Fruit fly (Drosophila melanogaster): ENCODE results near the gene CG43779.

CG43779 gene

dm6 chr2L:13325823-13326222 lies 19.3 kb upstream of the CG43779 start:
- no peak for TF ChIP-seq Mnt (GFP tag; optimal IDR thresholded peaks at IDR 0.05)

- TF ChIP-seq CG12768 (GFP tag; optimal IDR thresholded peaks at IDR 0.05) (no peak), CG1620 (GFP tag; optimal IDR thresholded peaks at IDR 0.05) (no peak), bab1 (GFP tag; optimal IDR thresholded peaks at IDR 0.05) (no peak), Hr96 (GFP tag; optimal IDR thresholded peaks at IDR 0.05) (no peak), CG11617 (GFP tag; optimal IDR thresholded peaks at IDR 0.05) (no peak), CG33017 (tag; optimal IDR thresholded peaks at IDR 0.05) (no peak), cnc (optimal IDR thresholded peaks at IDR 0.05) (no peak), CG7101 (tag; optimal IDR thresholded peaks at IDR 0.05) (no peak), Mnt (GFP tag; optimal IDR thresholded peaks at IDR 0.05) (no peak), kay (GFP tag; ENCODE audit: borderline replicate concordance) (no peak), pad (GFP tag; optimal IDR thresholded peaks at IDR 0.05) (no peak), CG7045 (GFP tag; optimal IDR thresholded peaks at IDR 0.05) (no peak), CG14711 (tag; optimal IDR thresholded peaks at IDR 0.05) (no peak), ovo (GFP tag; optimal IDR thresholded peaks at IDR 0.05) (no peak), cic (GFP tag; optimal IDR thresholded peaks at IDR 0.05) (no peak), CG5204 (GFP tag; optimal IDR thresholded peaks at IDR 0.05) (no peak), tj (GFP tag; optimal IDR thresholded peaks at IDR 0.05) (no peak), Clk (GFP tag; optimal IDR thresholded peaks at IDR 0.05) (no peak), Crg-1 (GFP tag; optimal IDR thresholded peaks at IDR 0.05) (no peak)
These were observed 1.6 kb downstream of the CG43779 start for dm6 chr2L:13305000-13305399.

- TF ChIP-seq Mnt (GFP tag; optimal IDR thresholded peaks at IDR 0.05): no peak
- no peak for TF ChIP-seq kay (GFP tag; ENCODE audit: borderline replicate concordance)
- TF ChIP-seq cic (GFP tag; optimal IDR thresholded peaks at IDR 0.05): no peak
- no peak for TF ChIP-seq ovo (GFP tag; optimal IDR thresholded peaks at IDR 0.05)
- no peak for TF ChIP-seq CG5204 (GFP tag; optimal IDR thresholded peaks at IDR 0.05)
- TF ChIP-seq toe (GFP tag; optimal IDR thresholded peaks at IDR 0.05): no peak
- TF ChIP-seq CG14711 (tag; optimal IDR thresholded peaks at IDR 0.05): no peak
- no peak for TF ChIP-seq pad (GFP tag; optimal IDR thresholded peaks at IDR 0.05)
- TF ChIP-seq tj (GFP tag; optimal IDR thresholded peaks at IDR 0.05): no peak
- TF ChIP-seq Hr96 (GFP tag; optimal IDR thresholded peaks at IDR 0.05): no peak
- no peak for TF ChIP-seq CG33017 (tag; optimal IDR thresholded peaks at IDR 0.05)
- no peak for TF ChIP-seq Crg-1 (GFP tag; optimal IDR thresholded peaks at IDR 0.05)
- no peak for TF ChIP-seq bab1 (GFP tag; optimal IDR thresholded peaks at IDR 0.05)
These were observed 2.1 kb downstream of the CG43779 start, which contains the start of gene CG16825 for dm6 chr2L:13304488-13304887. Gene CG16825, plus strand, starts transcription at chr2L:13304788.

- TF ChIP-seq kay (GFP tag; ENCODE audit: borderline replicate concordance) (peak; percentile 94), CG7101 (tag; optimal IDR thresholded peaks at IDR 0.05) (no peak), cic (GFP tag; optimal IDR thresholded peaks at IDR 0.05) (peak; percentile 68), CG1620 (GFP tag; optimal IDR thresholded peaks at IDR 0.05) (no peak), Clk (GFP tag; optimal IDR thresholded peaks at IDR 0.05) (no peak)
These were observed 9.8 kb downstream of the CG43779 start for dm6 chr2L:13296703-13297230.

dm6 chr2L:13295978-13296702 lies 10.4 kb downstream of the CG43779 start:
- TF ChIP-seq CG1620 (GFP tag; optimal IDR thresholded peaks at IDR 0.05) (no peak), CG5204 (GFP tag; optimal IDR thresholded peaks at IDR 0.05) (no peak), pad (GFP tag; optimal IDR thresholded peaks at IDR 0.05) (peak; percentile 22), Hr96 (GFP tag; optimal IDR thresholded peaks at IDR 0.05) (no peak), CG7045 (GFP tag; optimal IDR thresholded peaks at IDR 0.05) (no peak), CG12768 (GFP tag; optimal IDR thresholded peaks at IDR 0.05) (peak; percentile 6), CG33017 (tag; optimal IDR thresholded peaks at IDR 0.05) (no peak), tj (GFP tag; optimal IDR thresholded peaks at IDR 0.05) (peak; percentile 92), Mnt (GFP tag; optimal IDR thresholded peaks at IDR 0.05) (peak; percentile 32), kay (GFP tag; ENCODE audit: borderline replicate concordance) (no peak), bab1 (GFP tag; optimal IDR thresholded peaks at IDR 0.05) (no peak), toe (GFP tag; optimal IDR thresholded peaks at IDR 0.05) (no peak), cic (GFP tag; optimal IDR thresholded peaks at IDR 0.05) (no peak), CG7101 (tag; optimal IDR thresholded peaks at IDR 0.05) (no peak), CG14711 (tag; optimal IDR thresholded peaks at IDR 0.05) (peak; percentile 65), Clk (GFP tag; optimal IDR thresholded peaks at IDR 0.05) (no peak), ovo (GFP tag; optimal IDR thresholded peaks at IDR 0.05) (no peak), Crg-1 (GFP tag; optimal IDR thresholded peaks at IDR 0.05) (no peak), cnc (optimal IDR thresholded peaks at IDR 0.05) (no peak), CG11617 (GFP tag; optimal IDR thresholded peaks at IDR 0.05) (no peak)

dm6 chr2L:13292626-13293025 lies 13.9 kb downstream of the CG43779 start, which contains the start of gene CG16824:
Gene CG16824, plus strand, starts transcription at chr2L:13293009.
- no peak for TF ChIP-seq CG5204 (GFP tag; optimal IDR thresholded peaks at IDR 0.05)
- no peak for TF ChIP-seq bab1 (GFP tag; optimal IDR thresholded peaks at IDR 0.05)

dm6 chr2L:13291960-13292487 lies 14.5 kb downstream of the CG43779 start:
- TF ChIP-seq CG11617 (GFP tag; optimal IDR thresholded peaks at IDR 0.05) (no peak), cic (GFP tag; optimal IDR thresholded peaks at IDR 0.05) (no peak), kay (GFP tag; ENCODE audit: borderline replicate concordance) (peak; percentile 48), cnc (optimal IDR thresholded peaks at IDR 0.05) (peak in 1 of 2 experiments; percentile 41)

Data from whole organism, adult.